Fruit fly (Drosophila melanogaster) whole organism, embryonic: ENCODE results near the gene CG9706.

ENCODE experiments used
- Abd-B ChIP-seq: fragments of 200-800 bp; sonication (Bioruptor generic); optimal IDR thresholded peaks from 2 replicates; lab custom pipeline; 2018; ENCODE audit warnings: missing biosample characterization, mild to moderate bottlenecking, missing genetic modification characterization, moderate library complexity
- Aef1 ChIP-seq: fragments of 200-800 bp; sonication (Bioruptor generic); IDR thresholded peaks from 3 replicates; pipeline ENCODE4 v1.3.6; 2022; ENCODE audit warnings: missing biosample characterization, missing genetic modification characterization
- Atf6 ChIP-seq: fragments of 200-800 bp; sonication (Bioruptor generic); IDR thresholded peaks from 2 replicates; pipeline ENCODE4 v1.3.6; 2022; ENCODE audit warnings: missing biosample characterization, missing genetic modification characterization
- Bteb2 ChIP-seq: fragments of 200-800 bp; sonication (Bioruptor generic); optimal IDR thresholded peaks from 2 replicates; lab custom pipeline; 2016; ENCODE audit warnings: missing biosample characterization, missing genetic modification characterization
- CG10366 ChIP-seq: fragments of 200-800 bp; sonication (Bioruptor generic); IDR thresholded peaks from 2 replicates; pipeline ENCODE4 v1.3.6; 2022; ENCODE audit warnings: missing biosample characterization, missing genetic modification characterization
- CG10543 ChIP-seq: fragments of 200-800 bp; sonication (Bioruptor generic); optimal IDR thresholded peaks from 3 replicates; lab custom pipeline; 2017; ENCODE audit warnings: missing biosample characterization, mild to moderate bottlenecking, missing genetic modification characterization, moderate library complexity
- CG11085 ChIP-seq: fragments of 200-800 bp; sonication (Bioruptor generic); IDR thresholded peaks from 2 replicates; pipeline ENCODE4 v1.3.6; 2022; ENCODE audit warnings: missing biosample characterization, missing genetic modification characterization
- CG11696 ChIP-seq: fragments of 200-800 bp; sonication (Bioruptor generic); IDR thresholded peaks from 2 replicates; pipeline ENCODE4 v1.3.6; 2022; ENCODE audit warnings: missing biosample characterization, missing genetic modification characterization
- CG12071 ChIP-seq: fragments of 200-800 bp; sonication (Bioruptor generic); optimal IDR thresholded peaks from 3 replicates; lab custom pipeline; 2018; ENCODE audit warnings: missing biosample characterization, mild to moderate bottlenecking, missing genetic modification characterization
- CG12299 ChIP-seq: fragments of 200-800 bp; sonication (Bioruptor generic); optimal IDR thresholded peaks from 2 replicates; lab custom pipeline; 2018; ENCODE audit warnings: missing biosample characterization, mild to moderate bottlenecking, missing genetic modification characterization
- CG12659 ChIP-seq: fragments of 200-800 bp; sonication (Bioruptor generic); optimal IDR thresholded peaks from 3 replicates; lab custom pipeline; 2017; ENCODE audit warnings: mild to moderate bottlenecking, missing biosample characterization, missing genetic modification reagents, missing genetic modification characterization
- CG15269 ChIP-seq: fragments of 200-800 bp; sonication (Bioruptor generic); optimal IDR thresholded peaks from 2 replicates; lab custom pipeline; 2018; ENCODE audit warnings: missing biosample characterization, mild to moderate bottlenecking, missing genetic modification characterization, moderate library complexity
- CG15696 ChIP-seq: fragments of 200-800 bp; sonication (Bioruptor generic); optimal IDR thresholded peaks from 2 replicates; lab custom pipeline; 2019; ENCODE audit warnings: missing biosample characterization, mild to moderate bottlenecking, missing genetic modification characterization, moderate library complexity
- CG1603 ChIP-seq: fragments of 200-800 bp; sonication (Bioruptor generic); optimal IDR thresholded peaks from 2 replicates; lab custom pipeline; 2019; ENCODE audit warnings: missing biosample characterization, mild to moderate bottlenecking, missing genetic modification characterization, moderate library complexity
- CG16863 ChIP-seq: fragments of 200-800 bp; sonication (Bioruptor generic); optimal IDR thresholded peaks from 3 replicates; lab custom pipeline; 2016; ENCODE audit warnings: missing biosample characterization, missing genetic modification characterization
- CG2116 ChIP-seq: fragments of 200-800 bp; sonication (Bioruptor generic); optimal IDR thresholded peaks from 3 replicates; lab custom pipeline; 2018; ENCODE audit warnings: missing biosample characterization, mild to moderate bottlenecking, missing genetic modification characterization
- CG2202 ChIP-seq: fragments of 200-800 bp; sonication (Bioruptor generic); optimal IDR thresholded peaks from 2 replicates; lab custom pipeline; 2018; ENCODE audit warnings: missing biosample characterization, mild to moderate bottlenecking, missing genetic modification characterization
- CG8089 ChIP-seq: fragments of 200-800 bp; sonication (Bioruptor generic); optimal IDR thresholded peaks from 3 replicates; lab custom pipeline; 2016; ENCODE audit warnings: missing biosample characterization, missing genetic modification characterization
- Camta ChIP-seq: fragments of 200-800 bp; sonication (Bioruptor generic); optimal IDR thresholded peaks from 2 replicates; lab custom pipeline; 2016; ENCODE audit warnings: missing biosample characterization, missing genetic modification characterization
- Chrac-16 ChIP-seq: fragments of 200-800 bp; sonication (Bioruptor generic); optimal IDR thresholded peaks from 3 replicates; lab custom pipeline; 2016; ENCODE audit warnings: missing biosample characterization, missing genetic modification characterization
- CkIIα-i1 ChIP-seq: fragments of 200-800 bp; sonication (Bioruptor generic); IDR thresholded peaks from 2 replicates; pipeline ENCODE4 v1.3.6; 2022; ENCODE audit warnings: missing biosample characterization, missing genetic modification characterization
- Dip2 ChIP-seq: fragments of 200-800 bp; sonication (Bioruptor generic); IDR thresholded peaks from 2 replicates; pipeline ENCODE4 v1.3.6; 2022; ENCODE audit warnings: missing biosample characterization, missing genetic modification characterization
- Eip74EF ChIP-seq, 2 experiments: fragments of 200-800 bp in 1 of 2; fragments of >200 bp in 1 of 2; sonication (Bioruptor generic) in 1 of 2; optimal IDR thresholded peaks; 2 replicates each; lab custom pipeline; 2017 to 2019; ENCODE audit warnings: missing biosample characterization in 2 of 2, missing genetic modification characterization in 2 of 2, mild to moderate bottlenecking in 1 of 2, moderate library complexity in 1 of 2
- Fer3 ChIP-seq: fragments of 200-800 bp; sonication (Bioruptor generic); optimal IDR thresholded peaks from 2 replicates; lab custom pipeline; 2018; ENCODE audit warnings: missing biosample characterization, mild to moderate bottlenecking, missing genetic modification characterization, moderate library complexity
- HHEX ChIP-seq: fragments of 200-800 bp; sonication (Bioruptor generic); optimal IDR thresholded peaks from 3 replicates; lab custom pipeline; 2017; ENCODE audit warnings: missing biosample characterization, mild to moderate bottlenecking, missing genetic modification characterization, missing genetic modification reagents
- Lim3 ChIP-seq: fragments of 200-800 bp; sonication (Bioruptor generic); IDR thresholded peaks from 2 replicates; pipeline ENCODE4 v1.3.6; 2022; ENCODE audit warnings: missing biosample characterization, missing genetic modification characterization
- Max ChIP-seq: fragments of 200-800 bp; sonication (Bioruptor generic); optimal IDR thresholded peaks from 2 replicates; lab custom pipeline; 2016; ENCODE audit warnings: missing biosample characterization, mild to moderate bottlenecking, missing genetic modification characterization
- Oaz ChIP-seq: fragments of 200-800 bp; sonication (Bioruptor generic); IDR thresholded peaks from 2 replicates; pipeline ENCODE4 v1.3.6; 2022; ENCODE audit warnings: missing biosample characterization, missing genetic modification characterization
- Ravus ChIP-seq: fragments of 200-800 bp; sonication (Bioruptor generic); IDR thresholded peaks from 2 replicates; pipeline ENCODE4 v1.3.6; 2022; ENCODE audit warnings: missing biosample characterization, missing genetic modification characterization
- Xrp1 ChIP-seq: fragments of 200-800 bp; sonication (Bioruptor generic); IDR thresholded peaks from 2 replicates; pipeline ENCODE4 v1.3.6; 2022; ENCODE audit warnings: missing biosample characterization, missing genetic modification characterization
- ac ChIP-seq: fragments of 200-800 bp; sonication (Bioruptor generic); optimal IDR thresholded peaks from 3 replicates; lab custom pipeline; 2017; ENCODE audit warnings: missing biosample characterization, mild to moderate bottlenecking, missing genetic modification characterization
- bowl ChIP-seq: fragments of 200-800 bp; sonication (Bioruptor generic); IDR thresholded peaks from 2 replicates; pipeline ENCODE4 v1.3.6; 2022; ENCODE audit warnings: missing biosample characterization, missing genetic modification characterization
- bsh ChIP-seq, 2 experiments: fragments of 200-800 bp; sonication (Bioruptor generic); optimal IDR thresholded peaks; 2 replicates each; lab custom pipeline; 2017 to 2018; ENCODE audit warnings: mild to moderate bottlenecking in 2 of 2, missing biosample characterization in 2 of 2, missing genetic modification characterization in 2 of 2, moderate library complexity in 1 of 2
- corto ChIP-seq: fragments of 200-800 bp; sonication (Bioruptor generic); optimal IDR thresholded peaks from 2 replicates; lab custom pipeline; 2016; ENCODE audit warnings: missing biosample characterization, mild to moderate bottlenecking, missing genetic modification characterization, moderate library complexity
- crc ChIP-seq: fragments of 200-800 bp; sonication (Bioruptor generic); optimal IDR thresholded peaks from 2 replicates; lab custom pipeline; 2016; ENCODE audit warnings: missing biosample characterization, missing genetic modification characterization
- eyg ChIP-seq: fragments of 200-800 bp; sonication (Bioruptor generic); optimal IDR thresholded peaks from 3 replicates; lab custom pipeline; 2016; ENCODE audit warnings: missing biosample characterization, missing genetic modification characterization
- gro ChIP-seq: fragments of 200-800 bp; sonication (Bioruptor generic); optimal IDR thresholded peaks from 2 replicates; lab custom pipeline; 2016; ENCODE audit warnings: missing biosample characterization, missing genetic modification characterization
- gt ChIP-seq: fragments of 200-800 bp; sonication (Bioruptor generic); IDR thresholded peaks from 2 replicates; pipeline ENCODE4 v1.3.6; 2022; ENCODE audit warnings: missing biosample characterization, missing genetic modification characterization
- mam ChIP-seq: fragments of 200-800 bp; sonication (Bioruptor generic); optimal IDR thresholded peaks from 3 replicates; lab custom pipeline; 2016; ENCODE audit warnings: missing biosample characterization, missing genetic modification characterization
- mirr ChIP-seq: fragments of 200-800 bp; sonication (Bioruptor generic); optimal IDR thresholded peaks from 3 replicates; lab custom pipeline; 2018; ENCODE audit warnings: missing biosample characterization, mild to moderate bottlenecking, missing genetic modification characterization
- nom ChIP-seq: fragments of 200-800 bp; sonication (Bioruptor generic); optimal IDR thresholded peaks from 2 replicates; lab custom pipeline; 2017; ENCODE audit warnings: missing biosample characterization, missing genetic modification characterization, mild to moderate bottlenecking, moderate library complexity, missing genetic modification reagents
- rib ChIP-seq: fragments of 200-800 bp; sonication (Bioruptor generic); IDR thresholded peaks from 2 replicates; pipeline ENCODE4 v1.3.6; 2022; ENCODE audit warnings: missing biosample characterization, missing genetic modification characterization
- row ChIP-seq: fragments of 200-800 bp; sonication (Bioruptor generic); IDR thresholded peaks from 3 replicates; pipeline ENCODE4 v1.3.6; 2022; ENCODE audit warnings: missing biosample characterization, missing genetic modification characterization
- salm ChIP-seq: fragments of 200-800 bp; sonication (Bioruptor generic); optimal IDR thresholded peaks from 2 replicates; lab custom pipeline; 2018; ENCODE audit warnings: missing biosample characterization, mild to moderate bottlenecking, missing genetic modification characterization
- sc ChIP-seq, 3 experiments: fragments of >200 bp in 2 of 3; fragments of 200-800 bp in 1 of 3; sonication (Bioruptor generic) in 1 of 3; optimal IDR thresholded peaks; 2 replicates in 2 of 3; 3 replicates in 1 of 3; lab custom pipeline; 2017; ENCODE audit warnings: mild to moderate bottlenecking in 1 of 3, missing biosample characterization in 1 of 3, missing genetic modification characterization in 1 of 3, missing genetic modification reagents in 1 of 3
- seq ChIP-seq: fragments of 200-800 bp; sonication (Bioruptor generic); IDR thresholded peaks from 2 replicates; pipeline ENCODE4 v1.3.6; 2022; ENCODE audit warnings: missing biosample characterization, missing genetic modification characterization
- sima ChIP-seq: fragments of 200-800 bp; sonication (Bioruptor generic); optimal IDR thresholded peaks from 2 replicates; lab custom pipeline; 2016; ENCODE audit warnings: missing biosample characterization, missing genetic modification characterization
- sob ChIP-seq: fragments of 200-800 bp; sonication (Bioruptor generic); IDR thresholded peaks from 2 replicates; pipeline ENCODE4 v1.3.6; 2022; ENCODE audit warnings: missing biosample characterization, missing genetic modification characterization
- unpg ChIP-seq: fragments of 200-800 bp; sonication (Bioruptor generic); optimal IDR thresholded peaks from 3 replicates; lab custom pipeline; 2018; ENCODE audit warnings: missing biosample characterization, mild to moderate bottlenecking, missing genetic modification characterization, moderate library complexity
- zfh2 ChIP-seq: fragments of 200-800 bp; sonication (Bioruptor generic); optimal IDR thresholded peaks from 2 replicates; lab custom pipeline; 2016; ENCODE audit warnings: missing biosample characterization, missing genetic modification characterization

Gene CG9706

dm6 chr3L:16782218-16782763 lies 519 bp upstream of the CG9706 start (continued):
- TF ChIP-seq CkIIα-i1 (GFP tag; lab: Robert Waterston, UW) (no peak), Camta (GFP tag; lab: Kevin White, UChicago) (peak; percentile 45), ac (peak; percentile 5), Lim3 (GFP tag; lab: Robert Waterston, UW) (0 out of 2 replicates have a peak, but pooled peaks have one; percentile 16), corto (GFP tag; lab: Kevin White, UChicago) (peak; percentile 34), sima (GFP tag; lab: Kevin White, UChicago) (peak; percentile 0), mirr (GFP tag; lab: Kevin White, UChicago) (no peak), CG10543 (GFP tag; lab: Kevin White, UChicago) (no peak), Fer3 (tag; lab: Kevin White, UChicago) (peak; percentile 76), Atf6 (GFP tag; lab: Robert Waterston, UW) (no peak), Dip2 (GFP tag; lab: Robert Waterston, UW) (no peak), CG12299 (tag; lab: Kevin White, UChicago) (peak; percentile 68), gro (GFP tag; lab: Kevin White, UChicago) (peak; percentile 10), CG2202 (peak; percentile 58), crc (peak; percentile 58), bsh (GFP tag; optimal IDR thresholded peaks at IDR 0.05; lab: Kevin White, UChicago) (peak in 1 of 2 experiments; percentile 87), CG10366 (GFP tag; lab: Robert Waterston, UW) (peak; percentile 74), nom (GFP tag; lab: Kevin White, UChicago) (peak; percentile 18), salm (peak; percentile 61), unpg (GFP tag; lab: Kevin White, UChicago) (peak; percentile 87), seq (GFP tag; lab: Robert Waterston, UW) (peak; percentile 63), bowl (no peak), zfh2 (GFP tag; lab: Kevin White, UChicago) (peak; percentile 11), Ravus (GFP tag; lab: Robert Waterston, UW) (peak; percentile 8; the same call in 1 of the 2 replicates), Chrac-16 (GFP tag; lab: Kevin White, UChicago) (peak; percentile 72), CG16863 (GFP tag; lab: Kevin White, UChicago) (peak; percentile 64), Bteb2 (peak; percentile 35), gt (GFP tag; lab: Robert Waterston, UW) (no peak), Xrp1 (GFP tag; lab: Robert Waterston, UW) (peak; percentile 81), CG11696 (GFP tag; lab: Robert Waterston, UW) (peak; percentile 95), CG15269 (no peak), CG2116 (GFP tag; lab: Kevin White, UChicago) (peak; percentile 40), CG15696 (tag; lab: Kevin White, UChicago) (peak; percentile 29), CG12071 (GFP tag; lab: Kevin White, UChicago) (peak; percentile 55), Oaz (GFP tag; lab: Robert Waterston, UW) (no peak), eyg (GFP tag; lab: Kevin White, UChicago) (peak; percentile 24), mam (GFP tag; lab: Kevin White, UChicago) (peak; percentile 55), CG1603 (peak; percentile 83), Aef1 (peak; percentile 55), Max (peak; percentile 71), rib (GFP tag; lab: Robert Waterston, UW) (0 out of 2 replicates have a peak, but pooled peaks have one; percentile 13), HHEX (GFP tag; lab: Kevin White, UChicago) (peak; percentile 78), sob (GFP tag; lab: Robert Waterston, UW) (peak; percentile 85), row (peak; percentile 82), CG11085 (GFP tag; lab: Robert Waterston, UW) (0 out of 2 replicates have a peak, but pooled peaks have one; percentile 31), CG12659 (GFP tag; lab: Kevin White, UChicago) (peak; percentile 37), Eip74EF (GFP tag; optimal IDR thresholded peaks at IDR 0.05; lab: Kevin White, UChicago) (no peak), sc (optimal IDR thresholded peaks at IDR 0.05; lab: Kevin White, UChicago) (no peak), sc (GFP tag; optimal IDR thresholded peaks at IDR 0.05; lab: Kevin White, UChicago) (peak; percentile 45), Abd-B (GFP tag; lab: Kevin White, UChicago) (peak; percentile 54), CG8089 (peak; percentile 24)
